Fruit fly (Drosophila melanogaster) whole organism, embryonic: Measurements from ENCODE around the gene Gr93a.

Experiments
- Ada2b ChIP-seq: fragments of 200-800 bp; sonication (Bioruptor generic); IDR thresholded peaks from 2 replicates; pipeline ENCODE4 v1.3.6; 2022; ENCODE audit warnings: missing biosample characterization, missing genetic modification characterization
- CG10654 ChIP-seq: fragments of 200-800 bp; sonication (Bioruptor generic); optimal IDR thresholded peaks from 2 replicates; lab custom pipeline; 2016; ENCODE audit warnings: missing biosample characterization, missing genetic modification characterization
- CG11696 ChIP-seq: fragments of 200-800 bp; sonication (Bioruptor generic); IDR thresholded peaks from 2 replicates; pipeline ENCODE4 v1.3.6; 2022; ENCODE audit warnings: missing biosample characterization, missing genetic modification characterization
- CG12942 ChIP-seq: fragments of 200-800 bp; sonication (Bioruptor generic); optimal IDR thresholded peaks from 3 replicates; lab custom pipeline; 2016; ENCODE audit warnings: missing biosample characterization, missing genetic modification characterization
- CG13287 ChIP-seq: fragments of 200-800 bp; sonication (Bioruptor generic); IDR thresholded peaks from 2 replicates; pipeline ENCODE4 v1.3.6; 2022; ENCODE audit warnings: missing biosample characterization, missing genetic modification characterization; ENCODE audit not compliant: partially characterized antibody
- CG13296 ChIP-seq: fragments of 200-800 bp; sonication (Bioruptor generic); optimal IDR thresholded peaks from 3 replicates; lab custom pipeline; 2018; ENCODE audit warnings: missing biosample characterization, mild to moderate bottlenecking, missing genetic modification characterization
- CG13775 ChIP-seq: fragments of 200-800 bp; sonication (Bioruptor generic); optimal IDR thresholded peaks from 3 replicates; lab custom pipeline; 2017; ENCODE audit warnings: missing biosample characterization, mild to moderate bottlenecking, missing genetic modification characterization
- CG14014 ChIP-seq: fragments of 200-800 bp; sonication (Bioruptor generic); IDR thresholded peaks from 2 replicates; pipeline ENCODE4 v1.3.6; 2022; ENCODE audit warnings: missing biosample characterization, missing genetic modification characterization
- CG14050 ChIP-seq: fragments of 200-800 bp; sonication (Bioruptor generic); IDR thresholded peaks from 3 replicates; pipeline ENCODE4 v1.3.6; 2022; ENCODE audit warnings: missing biosample characterization, missing genetic modification characterization
- CG14710 ChIP-seq: fragments of 200-800 bp; sonication (Bioruptor generic); optimal IDR thresholded peaks from 3 replicates; lab custom pipeline; 2019; ENCODE audit warnings: missing biosample characterization, mild to moderate bottlenecking, missing genetic modification characterization, moderate library complexity
- CG1602 ChIP-seq: fragments of 200-800 bp; sonication (Bioruptor generic); optimal IDR thresholded peaks from 3 replicates; lab custom pipeline; 2016; ENCODE audit warnings: missing biosample characterization, missing genetic modification characterization
- CG16813 ChIP-seq: fragments of 200-800 bp; sonication (Bioruptor generic); IDR thresholded peaks from 3 replicates; pipeline ENCODE4 v1.3.6; 2022; ENCODE audit warnings: missing biosample characterization, missing genetic modification characterization; ENCODE audit not compliant: partially characterized antibody
- CG17361 ChIP-seq: fragments of 200-800 bp; sonication (Bioruptor generic); IDR thresholded peaks from 3 replicates; pipeline ENCODE4 v1.3.6; 2022; ENCODE audit warnings: missing biosample characterization, missing genetic modification characterization
- CG18619 ChIP-seq: fragments of 200-800 bp; sonication (Bioruptor generic); optimal IDR thresholded peaks from 3 replicates; lab custom pipeline; 2017; ENCODE audit warnings: missing biosample characterization, mild to moderate bottlenecking, missing genetic modification characterization
- CG2678 ChIP-seq: fragments of 200-800 bp; sonication (Bioruptor generic); optimal IDR thresholded peaks from 3 replicates; lab custom pipeline; 2019; ENCODE audit warnings: missing biosample characterization, mild to moderate bottlenecking, missing genetic modification characterization, moderate library complexity
- CG32772 ChIP-seq: fragments of 200-800 bp; sonication (Bioruptor generic); IDR thresholded peaks from 2 replicates; pipeline ENCODE4 v1.3.6; 2022; ENCODE audit warnings: missing biosample characterization, missing genetic modification characterization
- CG3281 ChIP-seq: fragments of 200-800 bp; sonication (Bioruptor generic); optimal IDR thresholded peaks from 3 replicates; lab custom pipeline; 2017; ENCODE audit warnings: missing biosample characterization, mild to moderate bottlenecking, missing genetic modification characterization
- CG4328 ChIP-seq: fragments of 200-800 bp; sonication (Bioruptor generic); optimal IDR thresholded peaks from 3 replicates; lab custom pipeline; 2017; ENCODE audit warnings: missing biosample characterization, missing genetic modification reagents, missing genetic modification characterization
- CG4360 ChIP-seq: fragments of 200-800 bp; sonication (Bioruptor generic); IDR thresholded peaks from 2 replicates; pipeline ENCODE4 v1.3.6; 2022; ENCODE audit warnings: missing biosample characterization, missing genetic modification characterization
- CG43689 ChIP-seq: fragments of 200-800 bp; sonication (Bioruptor generic); IDR thresholded peaks from 2 replicates; pipeline ENCODE4 v1.3.6; 2022; ENCODE audit warnings: missing biosample characterization, missing genetic modification characterization
- CG7357 ChIP-seq: fragments of 200-800 bp; sonication (Bioruptor generic); IDR thresholded peaks from 3 replicates; pipeline ENCODE4 v1.3.6; 2022; ENCODE audit warnings: missing biosample characterization, missing genetic modification characterization
- CG7963 ChIP-seq: fragments of 200-800 bp; sonication (Bioruptor generic); IDR thresholded peaks from 3 replicates; pipeline ENCODE4 v1.3.6; 2022; ENCODE audit warnings: missing biosample characterization, missing genetic modification characterization; ENCODE audit not compliant: partially characterized antibody
- Hr78 ChIP-seq, 2 experiments: fragments of 200-800 bp in 1 of 2; fragments of >200 bp in 1 of 2; sonication (Bioruptor generic) in 1 of 2; optimal IDR thresholded peaks; 2 replicates each; lab custom pipeline; 2017 to 2019; ENCODE audit warnings: missing biosample characterization in 2 of 2, missing genetic modification characterization in 2 of 2, mild to moderate bottlenecking in 1 of 2, moderate library complexity in 1 of 2
- Neu2 ChIP-seq: fragments of 200-800 bp; sonication (Bioruptor generic); optimal IDR thresholded peaks from 3 replicates; lab custom pipeline; 2016; ENCODE audit warnings: missing biosample characterization, missing genetic modification characterization, borderline replicate concordance
- Oaz ChIP-seq: fragments of 200-800 bp; sonication (Bioruptor generic); IDR thresholded peaks from 2 replicates; pipeline ENCODE4 v1.3.6; 2022; ENCODE audit warnings: missing biosample characterization, missing genetic modification characterization
- Opbp ChIP-seq: fragments of 200-800 bp; sonication (Bioruptor generic); IDR thresholded peaks from 3 replicates; pipeline ENCODE4 v1.3.6; 2022; ENCODE audit warnings: missing biosample characterization, missing genetic modification characterization; ENCODE audit not compliant: partially characterized antibody
- Poxn ChIP-seq: fragments of 200-800 bp; sonication (Bioruptor generic); IDR thresholded peaks from 2 replicates; pipeline ENCODE4 v1.3.6; 2022; ENCODE audit warnings: missing biosample characterization, missing genetic modification characterization
- Sox100B ChIP-seq: fragments of 200-800 bp; sonication (Bioruptor generic); optimal IDR thresholded peaks from 3 replicates; lab custom pipeline; 2018; ENCODE audit warnings: missing biosample characterization, mild to moderate bottlenecking, missing genetic modification characterization
- Spps ChIP-seq: fragments of 200-800 bp; sonication (Bioruptor generic); optimal IDR thresholded peaks from 2 replicates; lab custom pipeline; 2018; ENCODE audit warnings: missing biosample characterization, mild to moderate bottlenecking, missing genetic modification characterization
- Ssrp ChIP-seq: fragments of 200-800 bp; sonication (Bioruptor generic); optimal IDR thresholded peaks from 2 replicates; lab custom pipeline; 2018; ENCODE audit warnings: missing biosample characterization, mild to moderate bottlenecking, missing genetic modification characterization, moderate library complexity
- Xbp1 ChIP-seq: fragments of 200-800 bp; sonication (Bioruptor generic); optimal IDR thresholded peaks from 3 replicates; lab custom pipeline; 2016; ENCODE audit warnings: missing biosample characterization, mild to moderate bottlenecking, missing genetic modification characterization
- ara ChIP-seq: fragments of 200-800 bp; sonication (Bioruptor generic); IDR thresholded peaks from 2 replicates; pipeline ENCODE4 v1.3.6; 2022; ENCODE audit warnings: missing biosample characterization, missing genetic modification characterization
- bbx ChIP-seq: fragments of 200-800 bp; sonication (Bioruptor generic); IDR thresholded peaks from 2 replicates; pipeline ENCODE4 v1.3.6; 2022; ENCODE audit warnings: missing biosample characterization, missing genetic modification characterization; ENCODE audit not compliant: partially characterized antibody
- chinmo ChIP-seq: fragments of 200-800 bp; sonication (Bioruptor generic); IDR thresholded peaks from 4 replicates; pipeline ENCODE4 v1.3.6; 2022; ENCODE audit warnings: missing biosample characterization, missing genetic modification characterization; ENCODE audit not compliant: partially characterized antibody
- crp ChIP-seq, 2 experiments: fragments of 200-800 bp; sonication (Bioruptor generic); optimal IDR thresholded peaks; 2 replicates in 1 of 2; 3 replicates in 1 of 2; lab custom pipeline; 2017; ENCODE audit warnings: missing biosample characterization in 2 of 2, missing genetic modification characterization in 2 of 2, mild to moderate bottlenecking in 1 of 2, moderate library complexity in 1 of 2
- ewg ChIP-seq: fragments of 200-800 bp; sonication (Bioruptor generic); optimal IDR thresholded peaks from 3 replicates; lab custom pipeline; 2017; ENCODE audit warnings: mild to moderate bottlenecking, missing biosample characterization, missing genetic modification reagents, missing genetic modification characterization
- fd102C ChIP-seq: fragments of 200-800 bp; sonication (Bioruptor generic); optimal IDR thresholded peaks from 2 replicates; lab custom pipeline; 2018; ENCODE audit warnings: missing biosample characterization, mild to moderate bottlenecking, missing genetic modification characterization, moderate library complexity
- gcm ChIP-seq: fragments of 200-800 bp; sonication (Bioruptor generic); optimal IDR thresholded peaks from 2 replicates; lab custom pipeline; 2019; ENCODE audit warnings: missing biosample characterization, mild to moderate bottlenecking, missing genetic modification characterization, moderate library complexity
- gt ChIP-seq: fragments of 200-800 bp; sonication (Bioruptor generic); IDR thresholded peaks from 2 replicates; pipeline ENCODE4 v1.3.6; 2022; ENCODE audit warnings: missing biosample characterization, missing genetic modification characterization
- ind ChIP-seq: fragments of 200-800 bp; sonication (Bioruptor generic); optimal IDR thresholded peaks from 3 replicates; lab custom pipeline; 2016; ENCODE audit warnings: missing biosample characterization, missing genetic modification characterization
- nmo ChIP-seq: fragments of 200-800 bp; sonication (Bioruptor generic); optimal IDR thresholded peaks from 2 replicates; lab custom pipeline; 2018; ENCODE audit warnings: missing biosample characterization, mild to moderate bottlenecking, missing genetic modification characterization, moderate library complexity
- sens ChIP-seq: fragments of 200-800 bp; sonication (Bioruptor generic); peaks from one replicate; lab custom pipeline; 2016; ENCODE audit warnings: missing biosample characterization, missing genetic modification characterization
- slp2 ChIP-seq: fragments of 200-800 bp; sonication (Bioruptor generic); optimal IDR thresholded peaks from 2 replicates; lab custom pipeline; 2016; ENCODE audit warnings: missing biosample characterization, missing genetic modification characterization
- ssp ChIP-seq: fragments of 200-800 bp; sonication (Bioruptor generic); IDR thresholded peaks from 2 replicates; pipeline ENCODE4 v1.3.6; 2022; ENCODE audit warnings: missing biosample characterization, missing genetic modification characterization
- stwl ChIP-seq: fragments of 200-800 bp; sonication (Bioruptor generic); optimal IDR thresholded peaks from 3 replicates; lab custom pipeline; 2018; ENCODE audit warnings: missing biosample characterization, mild to moderate bottlenecking, missing genetic modification characterization, moderate library complexity
- trh ChIP-seq: fragments of 200-800 bp; sonication (Bioruptor generic); optimal IDR thresholded peaks from 2 replicates; lab custom pipeline; 2016; ENCODE audit warnings: missing biosample characterization, missing genetic modification characterization
- tup ChIP-seq: fragments of 200-800 bp; sonication (Bioruptor generic); optimal IDR thresholded peaks from 2 replicates; lab custom pipeline; 2016; ENCODE audit warnings: missing biosample characterization, mild to moderate bottlenecking, missing genetic modification characterization, moderate library complexity
- vvl ChIP-seq: fragments of 200-800 bp; sonication (Bioruptor generic); IDR thresholded peaks from 2 replicates; pipeline ENCODE4 v1.3.6; 2022; ENCODE audit warnings: missing biosample characterization, missing genetic modification characterization
- zen ChIP-seq: fragments of 200-800 bp; sonication (Bioruptor generic); optimal IDR thresholded peaks from 3 replicates; lab custom pipeline; 2018; ENCODE audit warnings: missing biosample characterization, mild to moderate bottlenecking, missing genetic modification characterization, moderate library complexity

The Gr93a gene

dm6 chr3R:21852579-21853233 lies 20.4 kb downstream of the Gr93a start (continued):
- peak; percentile 26; the same call in 1 of the 4 replicates for TF ChIP-seq chinmo (GFP tag; lab: Robert Waterston, UW)
- no peak for TF ChIP-seq gcm
- TF ChIP-seq CG13296 (GFP tag; lab: Kevin White, UChicago): peak; percentile 15
- no peak for TF ChIP-seq Xbp1 (GFP tag; lab: Kevin White, UChicago)
- peak; percentile 15 for TF ChIP-seq nmo (GFP tag; lab: Kevin White, UChicago)
- no peak for TF ChIP-seq CG1602 (GFP tag; lab: Kevin White, UChicago)
- no peak for TF ChIP-seq Sox100B (GFP tag; lab: Kevin White, UChicago)
- no peak for TF ChIP-seq stwl (tag; lab: Kevin White, UChicago)
- TF ChIP-seq vvl: peak; percentile 41; the same call in 1 of the 2 replicates
- no peak for TF ChIP-seq Opbp (GFP tag; lab: Robert Waterston, UW)
- no peak for TF ChIP-seq ara (GFP tag; lab: Robert Waterston, UW)
- TF ChIP-seq CG18619 (GFP tag; lab: Kevin White, UChicago): peak; percentile 20
- no peak for TF ChIP-seq CG16813 (GFP tag; lab: Robert Waterston, UW)
- no peak for TF ChIP-seq Spps
- no peak for TF ChIP-seq Poxn
- TF ChIP-seq ssp: no peak
- TF ChIP-seq CG7963 (GFP tag; lab: Robert Waterston, UW): no peak
- no peak for TF ChIP-seq CG7357 (GFP tag; lab: Robert Waterston, UW)
- TF ChIP-seq slp2 (GFP tag; lab: Kevin White, UChicago): no peak
- TF ChIP-seq CG3281 (GFP tag; lab: Kevin White, UChicago): peak; percentile 37
- TF ChIP-seq Ssrp (tag; lab: Kevin White, UChicago): peak; percentile 3
- no peak for TF ChIP-seq CG14050 (GFP tag; lab: Robert Waterston, UW)
- 0 out of 3 replicates have a peak, but pooled peaks have one; percentile 31 for TF ChIP-seq CG17361 (GFP tag; lab: Robert Waterston, UW)
- peak; percentile 67 for TF ChIP-seq sens (GFP tag; lab: Kevin White, UChicago)
- TF ChIP-seq CG13775 (GFP tag; lab: Kevin White, UChicago): peak; percentile 15
- no peak for TF ChIP-seq Neu2 (GFP tag; lab: Kevin White, UChicago)
- no peak for TF ChIP-seq CG14014
- TF ChIP-seq ewg (GFP tag; lab: Kevin White, UChicago): no peak
- TF ChIP-seq CG2678 (tag; lab: Kevin White, UChicago): peak; percentile 59
- no peak for TF ChIP-seq bbx (GFP tag; lab: Robert Waterston, UW)
- no peak for TF ChIP-seq tup (GFP tag; lab: Kevin White, UChicago)
- no peak for TF ChIP-seq CG43689 (GFP tag; lab: Robert Waterston, UW)
- TF ChIP-seq CG32772 (GFP tag; lab: Robert Waterston, UW): no peak
- TF ChIP-seq CG11696 (GFP tag; lab: Robert Waterston, UW): no peak
- TF ChIP-seq CG13287: no peak
- no peak for TF ChIP-seq trh (GFP tag; lab: Kevin White, UChicago)
- TF ChIP-seq CG10654 (GFP tag; lab: Kevin White, UChicago): no peak
- no peak for TF ChIP-seq Hr78 (GFP tag; optimal IDR thresholded peaks at IDR 0.05; lab: Kevin White, UChicago)
- TF ChIP-seq ind (GFP tag; lab: Kevin White, UChicago): no peak
- TF ChIP-seq CG12942 (GFP tag; lab: Kevin White, UChicago): no peak
- no peak for TF ChIP-seq zen
- TF ChIP-seq fd102C: no peak
- no peak for TF ChIP-seq Oaz (GFP tag; lab: Robert Waterston, UW)
- TF ChIP-seq Ada2b: no peak
- no peak for TF ChIP-seq CG4328 (GFP tag; lab: Kevin White, UChicago)
- no peak for TF ChIP-seq gt
- peak; percentile 4 for TF ChIP-seq CG14710 (tag; lab: Kevin White, UChicago)
- 0 out of 2 replicates have a peak, but pooled peaks have one; percentile 17 for TF ChIP-seq CG4360 (GFP tag; lab: Robert Waterston, UW)
- TF ChIP-seq crp (GFP tag; optimal IDR thresholded peaks at IDR 0.05; lab: Kevin White, UChicago): no peak
